Fruit fly (Drosophila melanogaster) whole organism, adult: ENCODE data around the gene TfIIA-S.

ENCODE experiments used
- CG1620 ChIP-seq: fragments of 200-800 bp; sonication (Bioruptor generic); optimal IDR thresholded peaks from 2 replicates; lab custom pipeline; 2016; ENCODE audit warnings: missing biosample characterization, missing genetic modification characterization
- CG7045 ChIP-seq: fragments of 200-800 bp; sonication (Bioruptor generic); optimal IDR thresholded peaks from 2 replicates; lab custom pipeline; 2017; ENCODE audit warnings: missing biosample characterization, mild to moderate bottlenecking, missing genetic modification characterization
- CG7101 ChIP-seq: fragments of 200-800 bp; sonication (Bioruptor generic); optimal IDR thresholded peaks from 2 replicates; lab custom pipeline; 2018; ENCODE audit warnings: missing biosample characterization, mild to moderate bottlenecking, missing genetic modification characterization, moderate library complexity
- Hr96 ChIP-seq: fragments of 200-800 bp; sonication (Bioruptor generic); optimal IDR thresholded peaks from 2 replicates; lab custom pipeline; 2016; ENCODE audit warnings: missing biosample characterization, missing genetic modification characterization

- TF ChIP-seq CG1620 (GFP tag; lab: Kevin White, UChicago) (no peak), CG7101 (tag; lab: Kevin White, UChicago) (no peak), CG7045 (GFP tag; lab: Kevin White, UChicago) (no peak), Hr96 (no peak)
These were observed 21.5 kb downstream of the TfIIA-S start for dm6 chr3R:23869203-23869892.
